Fruit fly (Drosophila melanogaster): ENCODE data around the gene Rpn3.

The Rpn3 gene

DNA sequence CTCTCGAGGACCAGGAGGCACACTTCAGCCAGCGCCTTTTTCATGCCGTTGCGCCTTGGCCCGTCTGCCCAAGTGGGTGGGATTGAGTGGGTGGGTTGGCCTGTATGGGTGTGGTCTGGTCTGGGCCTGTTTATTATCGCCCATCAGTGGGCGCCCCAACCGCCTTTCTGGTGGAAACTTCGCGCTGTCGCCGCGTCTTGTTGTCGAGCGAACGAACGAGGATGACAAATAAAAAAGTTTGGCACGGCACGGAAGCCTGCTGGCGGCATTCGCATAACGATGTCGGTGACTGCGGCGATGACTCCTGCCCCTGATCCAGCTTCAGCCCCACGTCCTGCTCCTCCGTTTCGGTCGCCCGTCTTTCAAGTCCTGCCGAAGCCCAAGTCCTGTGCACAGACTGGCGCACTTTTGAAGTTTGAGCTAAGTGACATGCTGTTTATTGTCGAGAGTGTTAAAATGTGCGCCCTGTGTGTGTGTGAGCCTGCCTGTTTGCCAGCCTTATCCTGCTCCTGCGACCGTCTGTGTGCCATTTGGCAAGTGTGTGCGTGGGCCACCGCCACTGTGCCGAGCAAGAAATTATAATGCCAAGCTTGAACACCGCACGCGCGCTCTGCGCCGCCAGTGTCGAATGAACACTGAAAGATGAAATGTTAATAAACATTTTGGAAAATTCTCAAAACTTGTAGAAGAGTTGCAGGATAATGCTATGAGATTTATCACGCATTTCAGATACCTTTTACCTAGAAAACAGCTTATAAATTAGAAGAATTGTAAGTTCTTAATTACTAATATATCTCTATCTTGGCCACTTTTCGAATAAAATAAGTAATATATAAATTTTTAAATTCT is 37.3 kb upstream of the Rpn3 start (continued):
- peak; percentile 6; the same call in 1 of the 4 replicates for TF ChIP-seq Gug (GFP tag; IDR thresholded peaks at IDR 0.05)
- no peak for TF ChIP-seq Elba2 (GFP tag; optimal IDR thresholded peaks at IDR 0.05)
- TF ChIP-seq hkb (optimal IDR thresholded peaks at IDR 0.05): no peak
- peak; percentile 73 for TF ChIP-seq hkb (GFP tag; IDR thresholded peaks at IDR 0.05)
- TF ChIP-seq CG14050 (GFP tag; IDR thresholded peaks at IDR 0.05): peak; percentile 13; the same call in 1 of the 3 replicates
- TF ChIP-seq unpg (GFP tag; optimal IDR thresholded peaks at IDR 0.05): peak; percentile 74
- peak; percentile 51; the same call in 1 of the 2 replicates for TF ChIP-seq CG31224 (GFP tag; IDR thresholded peaks at IDR 0.05)
- 0 out of 2 replicates have a peak, but pooled peaks have one; percentile 11 for TF ChIP-seq ssp (GFP tag; IDR thresholded peaks at IDR 0.05)
- peak; percentile 85 for TF ChIP-seq grau (tag; optimal IDR thresholded peaks at IDR 0.05)
- TF ChIP-seq CG10267 (tag; optimal IDR thresholded peaks at IDR 0.05): peak; percentile 68
- no peak for TF ChIP-seq gro (GFP tag; optimal IDR thresholded peaks at IDR 0.05)
- TF ChIP-seq odd (GFP tag; optimal IDR thresholded peaks at IDR 0.05): peak; percentile 78
- no peak for TF ChIP-seq gfzf (GFP tag; optimal IDR thresholded peaks at IDR 0.05)
- peak; percentile 17 for TF ChIP-seq CG3407 (GFP tag; optimal IDR thresholded peaks at IDR 0.05)
- no peak for TF ChIP-seq CG42726 (GFP tag; IDR thresholded peaks at IDR 0.05; ENCODE audit: partially characterized antibody)
- no peak for TF ChIP-seq CG4360 (GFP tag; IDR thresholded peaks at IDR 0.05)
- no peak for TF ChIP-seq bowl (GFP tag; IDR thresholded peaks at IDR 0.05)
- TF ChIP-seq MESR4 (GFP tag; optimal IDR thresholded peaks at IDR 0.05): no peak
- peak; percentile 86 for TF ChIP-seq CG12659 (GFP tag; optimal IDR thresholded peaks at IDR 0.05)
- no peak for TF ChIP-seq CG4854 (GFP tag; optimal IDR thresholded peaks at IDR 0.05)
- no peak for TF ChIP-seq CG1832 (GFP tag; optimal IDR thresholded peaks at IDR 0.05)
- TF ChIP-seq Jarid2 (GFP tag; optimal IDR thresholded peaks at IDR 0.05): peak; percentile 38
- TF ChIP-seq chinmo (GFP tag; IDR thresholded peaks at IDR 0.05; ENCODE audit: partially characterized antibody): 0 out of 4 replicates have a peak, but pooled peaks have one; percentile 58
- peak; percentile 64 for TF ChIP-seq CG15514 (GFP tag; optimal IDR thresholded peaks at IDR 0.05)
- peak; percentile 21 for TF ChIP-seq Usf (GFP tag; optimal IDR thresholded peaks at IDR 0.05)
- peak; percentile 80 for TF ChIP-seq sens (GFP tag)
- peak; percentile 68; the same call in 1 of the 3 replicates for TF ChIP-seq so (GFP tag; IDR thresholded peaks at IDR 0.05)
- no peak for TF ChIP-seq peb (GFP tag; IDR thresholded peaks at IDR 0.05)
- TF ChIP-seq Side (GFP tag; optimal IDR thresholded peaks at IDR 0.05): no peak
- TF ChIP-seq ac (GFP tag; optimal IDR thresholded peaks at IDR 0.05): no peak
- peak; percentile 50; the same call in 1 of the 2 replicates for TF ChIP-seq CG3847 (GFP tag; IDR thresholded peaks at IDR 0.05)
- no peak for TF ChIP-seq Atf-2 (GFP tag; optimal IDR thresholded peaks at IDR 0.05)
- TF ChIP-seq br (optimal IDR thresholded peaks at IDR 0.05): no peak
- no peak for TF ChIP-seq Doc3 (GFP tag; IDR thresholded peaks at IDR 0.05; ENCODE audit: partially characterized antibody)
- no peak for TF ChIP-seq chn (GFP tag; optimal IDR thresholded peaks at IDR 0.05)
- peak; percentile 69 for TF ChIP-seq cwo (GFP tag; optimal IDR thresholded peaks at IDR 0.05)
- no peak for TF ChIP-seq trh (GFP tag; optimal IDR thresholded peaks at IDR 0.05)
- no peak for TF ChIP-seq CG6791 (GFP tag; IDR thresholded peaks at IDR 0.05; ENCODE audit: partially characterized antibody)
- no peak for TF ChIP-seq pfk (GFP tag; optimal IDR thresholded peaks at IDR 0.05)
- 0 out of 3 replicates have a peak, but pooled peaks have one; percentile 29 for TF ChIP-seq vnd (GFP tag; IDR thresholded peaks at IDR 0.05; ENCODE audit: partially characterized antibody)
- TF ChIP-seq CG32772 (GFP tag; IDR thresholded peaks at IDR 0.05): 0 out of 2 replicates have a peak, but pooled peaks have one; percentile 29
- peak; percentile 7 for TF ChIP-seq trem (tag; optimal IDR thresholded peaks at IDR 0.05)
- TF ChIP-seq CG12942 (GFP tag; optimal IDR thresholded peaks at IDR 0.05): peak; percentile 15
- TF ChIP-seq CG2116 (GFP tag; optimal IDR thresholded peaks at IDR 0.05): peak; percentile 24
- peak; percentile 58 for TF ChIP-seq sqz (GFP tag; optimal IDR thresholded peaks at IDR 0.05)
- TF ChIP-seq gt (GFP tag; IDR thresholded peaks at IDR 0.05): no peak
- peak; percentile 50 for TF ChIP-seq Hr3 (GFP tag; optimal IDR thresholded peaks at IDR 0.05)
- peak; percentile 20 for TF ChIP-seq CG7928 (GFP tag; optimal IDR thresholded peaks at IDR 0.05)
- no peak for TF ChIP-seq CG10321 (GFP tag; IDR thresholded peaks at IDR 0.05)
